Worm (Caenorhabditis elegans) whole organism, L4/young adult: ENCODE measurements around the gene Y17D7B.10.

ENCODE experiments used
- W03F9.2 ChIP-seq: fragments of 150-350 bp; optimal IDR thresholded peaks from 2 replicates; lab custom pipeline; 2014; ENCODE audit warnings: missing biosample characterization, missing genetic modification characterization
- dao-5 ChIP-seq: sonication (generic microtip); optimal IDR thresholded peaks from 2 replicates; lab custom pipeline; 2016; ENCODE audit warnings: missing genotype, missing genetic modification characterization, moderate library complexity, missing compliant biosample characterization
- him-1 ChIP-seq: sonication (generic microtip); optimal IDR thresholded peaks from 2 replicates; lab custom pipeline; 2016; ENCODE audit warnings: missing genotype, missing genetic modification reagents, missing genetic modification characterization, missing compliant biosample characterization

DNA sequence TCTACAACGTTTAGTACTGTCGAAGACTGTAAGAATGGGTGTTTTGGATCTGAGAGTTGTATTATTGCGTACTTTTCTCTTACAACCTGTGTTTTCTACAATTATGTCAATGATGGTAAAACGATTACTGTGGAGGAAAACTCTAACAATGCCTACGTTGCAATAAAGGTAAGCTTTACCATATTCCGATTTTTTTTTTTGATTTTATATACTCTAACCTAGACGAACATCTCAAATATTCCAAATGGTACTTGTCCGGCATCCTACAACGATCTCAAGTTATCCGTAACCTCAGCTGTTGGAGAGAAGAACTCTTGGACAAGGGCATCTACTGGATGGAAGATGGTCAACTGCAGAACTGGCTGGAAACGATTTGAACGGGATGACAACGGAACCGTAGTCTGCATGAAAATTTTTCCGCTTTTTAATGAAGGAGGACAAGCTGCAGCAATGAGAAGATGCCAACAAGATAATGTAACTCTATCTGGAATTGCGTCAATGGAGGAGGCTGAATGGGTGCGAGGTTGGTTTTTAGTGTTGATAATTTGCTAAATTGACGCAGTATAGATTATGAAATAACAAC, 11.6 kb upstream of the Y17D7B.10 start:
- TF ChIP-seq him-1 (tag; lab: Kevin White, UChicago) (no peak), W03F9.2 (no peak), dao-5 (no peak)
